Fruit fly (Drosophila melanogaster): ENCODE measurements around the gene CG32713.

The CG32713 gene

dm6 chrX:8491452-8492046 lies 34.1 kb upstream of the CG32713 start (continued):
- peak; percentile 25 for TF ChIP-seq CG6808 (GFP tag; optimal IDR thresholded peaks at IDR 0.05)
- TF ChIP-seq Ets96B (tag; optimal IDR thresholded peaks at IDR 0.05): peak; percentile 47
- TF ChIP-seq CG6276 (GFP tag; optimal IDR thresholded peaks at IDR 0.05): peak; percentile 65
- TF ChIP-seq CG3919 (GFP tag; optimal IDR thresholded peaks at IDR 0.05): peak; percentile 42
- peak; percentile 61 to 68 for TF ChIP-seq ss (GFP tag; optimal IDR thresholded peaks at IDR 0.05)
- TF ChIP-seq Smox (GFP tag; optimal IDR thresholded peaks at IDR 0.05): peak; percentile 70
- TF ChIP-seq Sox102F (GFP tag; optimal IDR thresholded peaks at IDR 0.05): peak; percentile 51
- TF ChIP-seq CG4318 (GFP tag; optimal IDR thresholded peaks at IDR 0.05): peak; percentile 4
- peak; percentile 29; the same call in 1 of the 2 replicates for TF ChIP-seq Gug (GFP tag; IDR thresholded peaks at IDR 0.05)
- no peak for TF ChIP-seq fkh (GFP tag; optimal IDR thresholded peaks at IDR 0.05)
- TF ChIP-seq dac (GFP tag; optimal IDR thresholded peaks at IDR 0.05): peak; percentile 21
- TF ChIP-seq fd59A (GFP tag; optimal IDR thresholded peaks at IDR 0.05): peak; percentile 27
- peak; percentile 35 for TF ChIP-seq CG34406 (GFP tag; optimal IDR thresholded peaks at IDR 0.05)
- TF ChIP-seq Sox15 (GFP tag; optimal IDR thresholded peaks at IDR 0.05): peak; percentile 19
- peak; percentile 50 for TF ChIP-seq CG6792 (GFP tag; optimal IDR thresholded peaks at IDR 0.05)
- peak; percentile 25 for TF ChIP-seq CG7368 (GFP tag; optimal IDR thresholded peaks at IDR 0.05)
- TF ChIP-seq net (GFP tag; optimal IDR thresholded peaks at IDR 0.05): peak; percentile 48
- peak; percentile 48; the same call in 1 of the 3 replicates for TF ChIP-seq CG8119 (GFP tag; IDR thresholded peaks at IDR 0.05)
- TF ChIP-seq CG11902 (GFP tag; optimal IDR thresholded peaks at IDR 0.05): no peak
- TF ChIP-seq CG6163 (GFP tag; IDR thresholded peaks at IDR 0.05): peak; percentile 59
- peak; percentile 25 for TF ChIP-seq acj6 (GFP tag; optimal IDR thresholded peaks at IDR 0.05)
- peak; percentile 52 for TF ChIP-seq spab (GFP tag; optimal IDR thresholded peaks at IDR 0.05)
- peak; percentile 67 for TF ChIP-seq dsx (GFP tag; optimal IDR thresholded peaks at IDR 0.05; ENCODE audit: poor library complexity, severe bottlenecking)
- peak; percentile 20 for TF ChIP-seq Hr38 (GFP tag; optimal IDR thresholded peaks at IDR 0.05)
- no peak for TF ChIP-seq Blimp-1 (GFP tag; optimal IDR thresholded peaks at IDR 0.05)
- peak; percentile 36 for TF ChIP-seq cyc (GFP tag; optimal IDR thresholded peaks at IDR 0.05)
- TF ChIP-seq vri (GFP tag; optimal IDR thresholded peaks at IDR 0.05): peak; percentile 17
- TF ChIP-seq CG8632 (GFP tag; optimal IDR thresholded peaks at IDR 0.05): peak; percentile 58
- TF ChIP-seq Eip78C (GFP tag): peak; percentile 85
- peak; percentile 50 for TF ChIP-seq CG6854 (GFP tag; optimal IDR thresholded peaks at IDR 0.05)
- peak; percentile 21 for TF ChIP-seq CG1621 (tag; optimal IDR thresholded peaks at IDR 0.05)
- peak; percentile 55 for TF ChIP-seq Ets21C (GFP tag; optimal IDR thresholded peaks at IDR 0.05)
- peak; percentile 45 for TF ChIP-seq achi (GFP tag; optimal IDR thresholded peaks at IDR 0.05)
- TF ChIP-seq topi (GFP tag; optimal IDR thresholded peaks at IDR 0.05): peak; percentile 41
- no peak for TF ChIP-seq fd85E (GFP tag; optimal IDR thresholded peaks at IDR 0.05)

- TF ChIP-seq CG7368 (GFP tag; optimal IDR thresholded peaks at IDR 0.05): no peak
- no peak for TF ChIP-seq CG8319 (GFP tag; optimal IDR thresholded peaks at IDR 0.05)
- peak; percentile 70 for TF ChIP-seq svp (GFP tag)
- no peak for TF ChIP-seq Ets96B (tag; optimal IDR thresholded peaks at IDR 0.05)
- TF ChIP-seq Hr39 (GFP tag; optimal IDR thresholded peaks at IDR 0.05): peak; percentile 20
- no peak for TF ChIP-seq Eip93F (GFP tag; optimal IDR thresholded peaks at IDR 0.05)
- peak; percentile 97 for TF ChIP-seq CG10669 (GFP tag; optimal IDR thresholded peaks at IDR 0.05)
- peak; percentile 42 for TF ChIP-seq topi (GFP tag; optimal IDR thresholded peaks at IDR 0.05)
- peak; percentile 23 for TF ChIP-seq acj6 (GFP tag; optimal IDR thresholded peaks at IDR 0.05)
- peak; percentile 29 for TF ChIP-seq Eip75B (GFP tag; optimal IDR thresholded peaks at IDR 0.05)
- peak; percentile 28 for TF ChIP-seq cyc (GFP tag; optimal IDR thresholded peaks at IDR 0.05)
- peak; percentile 42 for TF ChIP-seq Ets21C (GFP tag; optimal IDR thresholded peaks at IDR 0.05)
- TF ChIP-seq Met (GFP tag; optimal IDR thresholded peaks at IDR 0.05): peak; percentile 49
- no peak for TF ChIP-seq net (GFP tag; optimal IDR thresholded peaks at IDR 0.05)
- peak; percentile 24 for TF ChIP-seq esn (GFP tag; optimal IDR thresholded peaks at IDR 0.05)
- TF ChIP-seq CG31627 (GFP tag; optimal IDR thresholded peaks at IDR 0.05): peak; percentile 29
- TF ChIP-seq dsx (GFP tag; optimal IDR thresholded peaks at IDR 0.05; ENCODE audit: poor library complexity, severe bottlenecking): no peak
- no peak for TF ChIP-seq Sox14 (GFP tag; optimal IDR thresholded peaks at IDR 0.05)
- peak; percentile 17 for TF ChIP-seq Sox102F (GFP tag; optimal IDR thresholded peaks at IDR 0.05)
- TF ChIP-seq CG8632 (GFP tag; optimal IDR thresholded peaks at IDR 0.05): no peak
- peak; percentile 12 for TF ChIP-seq CG11902 (GFP tag; optimal IDR thresholded peaks at IDR 0.05)
- TF ChIP-seq Hr4 (GFP tag; optimal IDR thresholded peaks at IDR 0.05): peak; percentile 30
- peak; percentile 87 for TF ChIP-seq Eip78C (GFP tag)
- no peak for TF ChIP-seq CG4318 (GFP tag; optimal IDR thresholded peaks at IDR 0.05)
- peak; percentile 26 for TF ChIP-seq CG6808 (GFP tag; optimal IDR thresholded peaks at IDR 0.05)
- peak; percentile 5 for TF ChIP-seq CG3032 (tag; optimal IDR thresholded peaks at IDR 0.05)
- TF ChIP-seq spab (GFP tag; optimal IDR thresholded peaks at IDR 0.05): no peak
- peak; percentile 7; the same call in 1 of the 2 replicates for TF ChIP-seq CG15336 (GFP tag; IDR thresholded peaks at IDR 0.05)
- TF ChIP-seq CG6163 (GFP tag; IDR thresholded peaks at IDR 0.05): no peak
Measured at dm6 chrX:8490976-8491345, 33.5 kb upstream of the CG32713 start.
